Worm (Caenorhabditis elegans) whole organism, late embryonic: ENCODE measurements around the gene irg-7.

Experiments
- C08G9.2 ChIP-seq: sonication (generic microtip); optimal IDR thresholded peaks from 2 replicates; lab custom pipeline; 2016; ENCODE audit warnings: mild to moderate bottlenecking, missing genetic modification characterization, moderate library complexity, missing compliant biosample characterization
- K09A11.1 ChIP-seq: sonication (generic microtip); optimal IDR thresholded peaks from 2 replicates; lab custom pipeline; 2017; ENCODE audit warnings: antibody characterized with exemption, mild to moderate bottlenecking, missing genetic modification characterization, missing compliant biosample characterization; ENCODE audit not compliant: insufficient read depth
- Y22D7AL.16 ChIP-seq: sonication (generic microtip); optimal IDR thresholded peaks from 2 replicates; lab custom pipeline; 2016; ENCODE audit warnings: missing genetic modification characterization, missing compliant biosample characterization
- ceh-14 ChIP-seq: sonication (generic microtip); optimal IDR thresholded peaks from 2 replicates; lab custom pipeline; 2016; ENCODE audit warnings: missing genotype, missing genetic modification characterization, missing compliant biosample characterization
- ceh-18 ChIP-seq: sonication (generic microtip); optimal IDR thresholded peaks from 2 replicates; lab custom pipeline; 2016; ENCODE audit warnings: missing genetic modification characterization, missing compliant biosample characterization
- ceh-19 ChIP-seq: fragments of 200-800 bp; sonication (Bioruptor generic); optimal IDR thresholded peaks from 2 replicates; lab custom pipeline; 2018; ENCODE audit warnings: mild to moderate bottlenecking, missing genetic modification characterization, missing compliant biosample characterization
- ceh-2 ChIP-seq: sonication (generic microtip); optimal IDR thresholded peaks from 2 replicates; lab custom pipeline; 2016; ENCODE audit warnings: missing genotype, missing genetic modification characterization, missing compliant biosample characterization
- ceh-24 ChIP-seq: sonication (generic microtip); optimal IDR thresholded peaks from 2 replicates; lab custom pipeline; 2016; ENCODE audit warnings: mild to moderate bottlenecking, missing genetic modification characterization, missing compliant biosample characterization
- ceh-30 ChIP-seq: fragments of 150-350 bp; optimal IDR thresholded peaks from 2 replicates; lab custom pipeline; 2014; ENCODE audit warnings: missing biosample characterization, missing genetic modification characterization
- ceh-31 ChIP-seq: sonication (generic microtip); optimal IDR thresholded peaks from 2 replicates; lab custom pipeline; 2016; ENCODE audit warnings: missing genetic modification characterization, missing compliant biosample characterization
- ceh-34 ChIP-seq: sonication (generic microtip); optimal IDR thresholded peaks from 2 replicates; lab custom pipeline; 2016; ENCODE audit warnings: mild to moderate bottlenecking, missing genetic modification characterization, missing compliant biosample characterization
- ceh-6 ChIP-seq: fragments of 200-800 bp; sonication (Bioruptor generic); optimal IDR thresholded peaks from 2 replicates; lab custom pipeline; 2018; ENCODE audit warnings: mild to moderate bottlenecking, missing genetic modification characterization, missing compliant biosample characterization
- elt-2 ChIP-seq: sonication (generic microtip); optimal IDR thresholded peaks from 2 replicates; lab custom pipeline; 2016; ENCODE audit warnings: missing genetic modification reagents, missing genetic modification characterization, missing compliant biosample characterization
- elt-4 ChIP-seq: sonication (generic microtip); optimal IDR thresholded peaks from 2 replicates; lab custom pipeline; 2016; ENCODE audit warnings: missing genetic modification characterization, missing compliant biosample characterization
- eyg-1 ChIP-seq: sonication (generic microtip); optimal IDR thresholded peaks from 2 replicates; lab custom pipeline; 2016; ENCODE audit warnings: missing genotype, missing genetic modification characterization, missing compliant biosample characterization
- fax-1 ChIP-seq: sonication (generic microtip); optimal IDR thresholded peaks from 2 replicates; lab custom pipeline; 2016; ENCODE audit warnings: missing genotype, missing genetic modification characterization, missing compliant biosample characterization
- fkh-6 ChIP-seq: sonication (generic microtip); optimal IDR thresholded peaks from 2 replicates; lab custom pipeline; 2016; ENCODE audit warnings: missing genetic modification characterization, missing compliant biosample characterization
- gmeb-2 ChIP-seq: sonication (generic microtip); optimal IDR thresholded peaks from 2 replicates; lab custom pipeline; 2016; ENCODE audit warnings: missing genetic modification characterization, inconsistent platforms, missing compliant biosample characterization
- hlh-13 ChIP-seq: fragments of 200-800 bp; sonication (Bioruptor generic); optimal IDR thresholded peaks from 2 replicates; lab custom pipeline; 2018; ENCODE audit warnings: mild to moderate bottlenecking, missing genetic modification characterization, missing compliant biosample characterization
- hlh-15 ChIP-seq: sonication (generic microtip); optimal IDR thresholded peaks from 2 replicates; lab custom pipeline; 2016; ENCODE audit warnings: missing genetic modification characterization, missing compliant biosample characterization
- hlh-30 ChIP-seq: sonication (generic microtip); optimal IDR thresholded peaks from 2 replicates; lab custom pipeline; 2017; ENCODE audit warnings: antibody characterized with exemption, missing genetic modification characterization, missing compliant biosample characterization; ENCODE audit not compliant: insufficient read depth
- hlh-6 ChIP-seq: sonication (generic microtip); optimal IDR thresholded peaks from 2 replicates; lab custom pipeline; 2016; ENCODE audit warnings: missing genotype, missing genetic modification characterization, missing compliant biosample characterization
- hlh-8 ChIP-seq: sonication (generic microtip); optimal IDR thresholded peaks from 2 replicates; lab custom pipeline; 2016; ENCODE audit warnings: missing genotype, missing genetic modification characterization, missing compliant biosample characterization
- madf-2 ChIP-seq: sonication (generic microtip); optimal IDR thresholded peaks from 2 replicates; lab custom pipeline; 2017; ENCODE audit warnings: missing genetic modification characterization, missing compliant biosample characterization
- mec-3 ChIP-seq: sonication (generic microtip); optimal IDR thresholded peaks from 2 replicates; lab custom pipeline; 2016; ENCODE audit warnings: borderline replicate concordance, missing genetic modification characterization, missing compliant biosample characterization
- nfya-1 ChIP-seq: sonication (generic microtip); optimal IDR thresholded peaks from 2 replicates; lab custom pipeline; 2017; ENCODE audit warnings: missing genetic modification characterization, mild to moderate bottlenecking, missing compliant biosample characterization, antibody characterized with exemption, moderate library complexity
- nhr-11 ChIP-seq: fragments of 150-350 bp; optimal IDR thresholded peaks from 2 replicates; lab custom pipeline; 2014; ENCODE audit warnings: missing biosample characterization, missing genetic modification characterization
- pqm-1 ChIP-seq: sonication (generic microtip); optimal IDR thresholded peaks from 2 replicates; lab custom pipeline; 2016; ENCODE audit warnings: missing genetic modification characterization, missing compliant biosample characterization
- pros-1 ChIP-seq: fragments of 150-350 bp; optimal IDR thresholded peaks from 2 replicates; lab custom pipeline; 2014; ENCODE audit warnings: missing biosample characterization, missing genetic modification reagents, missing genetic modification characterization
- ref-2 ChIP-seq: sonication (generic microtip); optimal IDR thresholded peaks from 2 replicates; lab custom pipeline; 2016; ENCODE audit warnings: missing genetic modification characterization, missing compliant biosample characterization
- rnt-1 ChIP-seq: sonication (generic microtip); optimal IDR thresholded peaks from 2 replicates; lab custom pipeline; 2016; ENCODE audit warnings: missing genetic modification characterization, missing compliant biosample characterization
- sdc-2 ChIP-seq: sonication (generic microtip); optimal IDR thresholded peaks from 2 replicates; lab custom pipeline; 2016; ENCODE audit warnings: missing genotype, missing genetic modification characterization, missing compliant biosample characterization
- tbx-2 ChIP-seq: sonication (generic microtip); optimal IDR thresholded peaks from 2 replicates; lab custom pipeline; 2016; ENCODE audit warnings: missing genetic modification characterization, missing compliant biosample characterization
- tbx-7 ChIP-seq: sonication (generic microtip); optimal IDR thresholded peaks from 2 replicates; lab custom pipeline; 2016; ENCODE audit warnings: missing genotype, missing genetic modification characterization, missing compliant biosample characterization
- ttx-3 ChIP-seq: sonication (generic microtip); optimal IDR thresholded peaks from 2 replicates; lab custom pipeline; 2016; ENCODE audit warnings: missing genetic modification reagents, missing genetic modification characterization, missing compliant biosample characterization
- unc-3 ChIP-seq, 2 experiments: fragments of 200-800 bp in 1 of 2; sonication (Bioruptor generic) in 1 of 2; sonication (generic microtip) in 1 of 2; conservative IDR thresholded peaks in 1 of 2; optimal IDR thresholded peaks in 1 of 2; 2 replicates each; pipeline versions ENCODE4 v1.3.6 to Lab custom; 2016 to 2022; ENCODE audit warnings: missing compliant biosample characterization in 2 of 2, missing genetic modification characterization in 2 of 2, missing genetic modification reagents in 1 of 2
- unc-42 ChIP-seq: sonication (generic microtip); optimal IDR thresholded peaks from 2 replicates; lab custom pipeline; 2016; ENCODE audit warnings: missing genotype, missing genetic modification characterization, missing compliant biosample characterization
- unc-55 ChIP-seq: sonication (generic microtip); optimal IDR thresholded peaks from 2 replicates; lab custom pipeline; 2017; ENCODE audit warnings: missing biosample characterization, missing genetic modification reagents, missing genetic modification characterization
- ztf-16 ChIP-seq: sonication (generic microtip); optimal IDR thresholded peaks from 2 replicates; lab custom pipeline; 2017; ENCODE audit warnings: missing genetic modification characterization, missing compliant biosample characterization

Gene irg-7

DNA sequence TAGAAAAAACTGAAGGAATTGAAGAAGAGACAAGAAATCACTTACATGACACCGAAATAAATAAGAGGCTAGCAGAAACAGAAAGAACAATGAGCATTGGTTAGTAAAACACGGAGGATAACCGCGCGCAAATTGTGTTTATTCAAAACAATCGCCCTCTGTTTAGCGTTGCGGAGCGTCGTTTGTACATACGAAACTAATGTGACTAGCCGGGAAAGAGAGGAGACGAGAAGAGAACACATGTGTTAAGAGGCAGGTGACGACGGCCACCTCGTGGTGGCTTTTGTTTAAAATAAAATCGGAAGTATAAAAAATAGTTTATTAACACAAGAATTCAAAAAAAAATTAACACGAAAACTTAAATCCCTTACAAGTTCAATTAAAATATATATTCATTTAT, 2.4 kb upstream of the irg-7 start, which contains the start of gene F40F4.7:
TSS of gene F40F4.7 (minus strand) at position 122 of the 400 bp plus-strand sequence.
- TF ChIP-seq hlh-8 (tag; lab: Kevin White, UChicago) (peak; percentile 51), ceh-2 (tag; lab: Kevin White, UChicago) (no peak), rnt-1 (tag; lab: Kevin White, UChicago) (peak; percentile 29), ceh-18 (tag; lab: Kevin White, UChicago) (peak; percentile 12), ceh-34 (tag; lab: Kevin White, UChicago) (peak; percentile 18), ttx-3 (tag; lab: Kevin White, UChicago) (no peak), unc-42 (tag; lab: Kevin White, UChicago) (peak; percentile 72), unc-55 (GFP tag; lab: Kevin White, UChicago) (peak; percentile 61), elt-2 (tag; lab: Kevin White, UChicago) (no peak), hlh-30 (tag; lab: Kevin White, UChicago) (peak; percentile 91), nfya-1 (peak; percentile 54), ceh-30 (tag; lab: Kevin White, UChicago) (no peak), eyg-1 (tag; lab: Kevin White, UChicago) (no peak), sdc-2 (tag; lab: Kevin White, UChicago) (peak; percentile 7), fkh-6 (tag; lab: Kevin White, UChicago) (no peak), ceh-31 (tag; lab: Kevin White, UChicago) (peak; percentile 41), tbx-2 (tag; lab: Kevin White, UChicago) (peak; percentile 57)
- TF ChIP-seq, all 69 proteins: peak for 11

DNA sequence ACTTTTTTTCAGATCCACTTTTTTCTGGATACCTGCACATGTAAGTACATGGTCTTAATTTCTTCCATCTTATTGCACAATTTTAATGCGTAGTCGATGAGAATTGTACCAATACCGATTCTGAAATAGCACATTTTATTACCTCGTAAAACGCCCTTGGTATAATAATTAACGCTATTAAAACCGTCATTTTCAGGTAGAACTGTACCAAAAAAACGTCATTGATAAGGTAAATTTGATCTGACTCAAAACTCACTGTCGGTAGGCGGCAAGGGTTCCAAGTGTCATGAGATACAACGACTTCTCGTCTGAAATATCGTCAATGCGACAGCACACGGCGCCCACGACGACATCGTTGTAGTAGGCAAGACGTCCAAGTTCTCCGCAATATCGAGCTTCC, 966 bp upstream of the irg-7 start:
- no peak for TF ChIP-seq pros-1 (tag; lab: Kevin White, UChicago)
- no peak for TF ChIP-seq ceh-31 (tag; lab: Kevin White, UChicago)

DNA sequence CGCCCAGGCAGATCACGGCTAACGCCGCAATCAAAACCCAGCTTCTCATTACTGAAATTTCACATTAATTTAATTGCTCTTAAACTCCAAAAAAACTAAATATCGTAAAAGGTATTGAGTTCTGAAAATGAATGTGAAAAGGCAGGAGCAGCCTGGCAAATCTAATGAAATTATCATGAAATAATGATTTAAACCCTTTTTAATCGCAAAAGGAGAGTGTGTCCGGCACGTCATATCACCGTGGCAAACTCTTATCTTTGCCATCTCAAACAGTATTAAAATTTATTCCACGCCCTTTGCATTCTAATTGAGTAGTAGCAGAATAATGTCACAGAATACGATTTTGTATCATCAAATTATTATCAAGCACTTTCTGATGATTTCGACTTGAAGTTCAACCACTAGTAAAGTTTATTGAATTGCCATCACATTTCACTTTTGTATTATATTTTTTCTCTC, 8.0 kb downstream of the irg-7 start, which contains the start of gene F28B4.3:
TSS of gene F28B4.3 (minus strand) at position 51 of the 459 bp plus-strand sequence.
- TF ChIP-seq ceh-14 (tag; lab: Kevin White, UChicago) (no peak), ztf-16 (tag; lab: Kevin White, UChicago) (no peak), elt-4 (tag; lab: Kevin White, UChicago) (no peak), tbx-7 (no peak), ceh-24 (tag; lab: Kevin White, UChicago) (no peak), hlh-8 (tag; lab: Kevin White, UChicago) (no peak)

DNA sequence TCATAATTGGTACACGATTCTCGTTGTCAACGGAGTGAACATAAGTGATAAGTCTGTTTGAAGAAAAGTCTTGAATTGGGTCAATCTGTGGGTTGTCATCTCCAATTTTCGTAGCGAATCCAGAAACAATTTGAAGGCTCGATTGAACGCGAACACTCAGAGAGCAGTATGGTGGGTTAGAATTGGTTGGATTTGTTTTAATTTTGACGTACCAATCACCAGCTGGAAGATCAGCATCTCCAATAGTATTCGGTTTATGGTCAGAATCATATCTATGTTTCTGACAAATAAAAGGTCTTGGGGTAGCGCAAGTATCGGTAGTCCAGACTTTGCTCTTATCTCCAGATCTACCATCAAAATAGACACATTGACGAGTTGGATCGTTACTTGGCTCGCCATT, 12.9 kb downstream of the irg-7 start:
- TF ChIP-seq fax-1 (tag; lab: Kevin White, UChicago): no peak
- TF ChIP-seq pros-1 (tag; lab: Kevin White, UChicago): no peak
- no peak for TF ChIP-seq mec-3 (tag; lab: Kevin White, UChicago)
- no peak for TF ChIP-seq hlh-6
- TF ChIP-seq madf-2 (tag; lab: Kevin White, UChicago): no peak
- TF ChIP-seq sdc-2 (tag; lab: Kevin White, UChicago): no peak
- no peak for TF ChIP-seq C08G9.2
- TF ChIP-seq gmeb-2 (tag; lab: Kevin White, UChicago): no peak
- no peak for TF ChIP-seq ceh-6 (GFP tag; lab: Kevin White, UChicago)

DNA sequence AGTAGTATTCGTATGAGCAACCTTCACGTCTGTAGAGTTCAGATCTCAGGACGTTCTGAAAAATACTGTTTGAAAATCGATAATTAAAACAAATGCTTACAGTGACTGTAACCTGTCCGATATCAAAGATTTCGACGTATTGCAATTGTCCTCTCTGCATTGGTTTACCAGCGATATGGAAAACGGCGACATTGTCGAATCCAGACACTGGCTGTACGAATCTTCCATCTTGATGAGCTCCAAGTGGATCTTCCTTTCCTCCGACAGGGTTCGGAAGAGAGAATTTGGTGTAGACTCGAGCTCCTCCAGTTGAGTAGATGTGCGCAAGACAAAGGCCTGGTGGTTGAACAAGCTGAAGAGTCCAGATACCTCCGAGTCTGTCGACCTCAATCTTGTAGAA, 14.7 kb downstream of the irg-7 start:
- TF ChIP-seq pros-1 (tag; lab: Kevin White, UChicago) (no peak), ceh-18 (tag; lab: Kevin White, UChicago) (no peak), K09A11.1 (no peak), ceh-14 (tag; lab: Kevin White, UChicago) (no peak), nhr-11 (tag; lab: Kevin White, UChicago) (no peak), unc-3 (GFP tag; conservative IDR thresholded peaks at IDR 0.05; lab: Robert Waterston, UW) (no peak), unc-3 (tag; optimal IDR thresholded peaks at IDR 0.05; lab: Kevin White, UChicago) (no peak), unc-55 (GFP tag; lab: Kevin White, UChicago) (no peak), hlh-6 (no peak), ceh-19 (GFP tag; lab: Kevin White, UChicago) (no peak), ref-2 (tag; lab: Kevin White, UChicago) (no peak), eyg-1 (tag; lab: Kevin White, UChicago) (no peak), Y22D7AL.16 (tag; lab: Kevin White, UChicago) (no peak), pqm-1 (tag; lab: Kevin White, UChicago) (no peak), hlh-13 (GFP tag; lab: Kevin White, UChicago) (no peak), hlh-15 (tag; lab: Kevin White, UChicago) (no peak)
